Fruit fly (Drosophila melanogaster): ENCODE results near the gene CG10681.

Gene CG10681

dm6 chr3L:12537123-12537522, 35.8 kb downstream of the CG10681 start, which contains the start of gene CG4069 (continued):
- TF ChIP-seq HmgZ (tag; optimal IDR thresholded peaks at IDR 0.05) (peak; percentile 21), CG33557 (GFP tag; optimal IDR thresholded peaks at IDR 0.05) (no peak), Ets97D (GFP tag; optimal IDR thresholded peaks at IDR 0.05) (peak; percentile 17), gsb (GFP tag; IDR thresholded peaks at IDR 0.05) (no peak), CG2116 (GFP tag; optimal IDR thresholded peaks at IDR 0.05) (peak; percentile 57), CG7963 (GFP tag; IDR thresholded peaks at IDR 0.05; ENCODE audit: partially characterized antibody) (no peak), nmo (GFP tag; optimal IDR thresholded peaks at IDR 0.05) (peak; percentile 13), CG15514 (GFP tag; optimal IDR thresholded peaks at IDR 0.05) (peak; percentile 93), Antp (GFP tag; optimal IDR thresholded peaks at IDR 0.05) (no peak), sr (GFP tag; IDR thresholded peaks at IDR 0.05) (no peak), trem (tag; optimal IDR thresholded peaks at IDR 0.05) (peak; percentile 36), TFAM (GFP tag; optimal IDR thresholded peaks at IDR 0.05) (no peak), YL-1 (GFP tag; optimal IDR thresholded peaks at IDR 0.05) (peak; percentile 47), twi (tag; optimal IDR thresholded peaks at IDR 0.05) (no peak), CG6854 (GFP tag; optimal IDR thresholded peaks at IDR 0.05) (no peak), Dfd (GFP tag; optimal IDR thresholded peaks at IDR 0.05) (no peak), CG10267 (tag; optimal IDR thresholded peaks at IDR 0.05) (peak; percentile 40), Tbp (GFP tag; optimal IDR thresholded peaks at IDR 0.05) (no peak), C15 (GFP tag; IDR thresholded peaks at IDR 0.05) (no peak), mirr (GFP tag; optimal IDR thresholded peaks at IDR 0.05) (no peak), CG5245 (GFP tag; optimal IDR thresholded peaks at IDR 0.05) (no peak), dm (GFP tag; optimal IDR thresholded peaks at IDR 0.05) (peak; percentile 93), E2f2 (GFP tag; IDR thresholded peaks at IDR 0.05) (peak; percentile 95), Lhr (GFP tag; optimal IDR thresholded peaks at IDR 0.05) (no peak), Max (GFP tag; optimal IDR thresholded peaks at IDR 0.05) (peak; percentile 44), BEAF-32 (GFP tag; optimal IDR thresholded peaks at IDR 0.05) (peak; percentile 20), Kr (GFP tag; optimal IDR thresholded peaks at IDR 0.05) (no peak), CG12155 (GFP tag; optimal IDR thresholded peaks at IDR 0.05) (no peak), her (GFP tag; optimal IDR thresholded peaks at IDR 0.05) (peak; percentile 99), pzg (GFP tag; optimal IDR thresholded peaks at IDR 0.05) (peak; percentile 38), Dp (GFP tag; optimal IDR thresholded peaks at IDR 0.05) (peak; percentile 97), CG10543 (GFP tag; optimal IDR thresholded peaks at IDR 0.05) (no peak), ato (GFP tag; IDR thresholded peaks at IDR 0.05; ENCODE audit: partially characterized antibody) (no peak), crc (GFP tag; optimal IDR thresholded peaks at IDR 0.05) (no peak), en (GFP tag; optimal IDR thresholded peaks at IDR 0.05) (no peak), CG17385 (GFP tag; optimal IDR thresholded peaks at IDR 0.05) (peak; percentile 98)

dm6 chr3L:12549471-12549870, 48.2 kb downstream of the CG10681 start:
- TF ChIP-seq CG10209 (GFP tag; optimal IDR thresholded peaks at IDR 0.05), result no peak
- TF ChIP-seq CG11456 (GFP tag; IDR thresholded peaks at IDR 0.05), result no peak
- no peak for TF ChIP-seq CG4328 (GFP tag; optimal IDR thresholded peaks at IDR 0.05)
- TF ChIP-seq sens (GFP tag), result peak; percentile 63

dm6 chr3L:12551671-12552070, 50.4 kb downstream of the CG10681 start:
- TF ChIP-seq pan (optimal IDR thresholded peaks at IDR 0.05) (no peak), pan (GFP tag; optimal IDR thresholded peaks at IDR 0.05 in 1 of 2, IDR thresholded peaks at IDR 0.05 in 1 of 2) (peak in 1 of 2 experiments; percentile 47), CG17328 (GFP tag; IDR thresholded peaks at IDR 0.05) (peak; percentile 50; the same call in 1 of the 2 replicates), CG12104 (GFP tag; optimal IDR thresholded peaks at IDR 0.05) (no peak), corto (GFP tag; optimal IDR thresholded peaks at IDR 0.05) (peak; percentile 58), CG12219 (GFP tag; optimal IDR thresholded peaks at IDR 0.05) (no peak), sens (GFP tag) (peak; percentile 32), CG18599 (GFP tag; optimal IDR thresholded peaks at IDR 0.05) (no peak), Atf6 (GFP tag; IDR thresholded peaks at IDR 0.05) (no peak), CG4617 (GFP tag; optimal IDR thresholded peaks at IDR 0.05; ENCODE audit: borderline replicate concordance) (no peak), Med (GFP tag) (peak; percentile 73), Drgx (GFP tag; IDR thresholded peaks at IDR 0.05) (peak; percentile 70), zfh1 (GFP tag; IDR thresholded peaks at IDR 0.05) (peak; percentile 56; the same call in 2 of the 3 replicates)
